Worm (Caenorhabditis elegans) whole organism, mixed stage, embryonic: Measurements from ENCODE around the gene C54G10.1.

Experiments used
- ces-1 ChIP-seq: fragments of 150-350 bp; optimal IDR thresholded peaks from 2 replicates; lab custom pipeline; 2014; ENCODE audit warnings: missing biosample characterization, missing genetic modification reagents, missing genetic modification characterization
- cnd-1 ChIP-seq: fragments of 200-800 bp; sonication (Bioruptor generic); optimal IDR thresholded peaks from 2 replicates; lab custom pipeline; 2018; ENCODE audit warnings: mild to moderate bottlenecking, missing genetic modification characterization, missing compliant biosample characterization
- lin-13 ChIP-seq: fragments of 150-350 bp; optimal IDR thresholded peaks from 2 replicates; lab custom pipeline; 2014; ENCODE audit warnings: missing biosample characterization, missing genetic modification characterization
- nhr-28 ChIP-seq: fragments of 150-350 bp; optimal IDR thresholded peaks from 2 replicates; lab custom pipeline; 2014; ENCODE audit warnings: missing biosample characterization, missing genetic modification characterization
- snpc-4 ChIP-seq: fragments of 150-350 bp; optimal IDR thresholded peaks from 2 replicates; lab custom pipeline; 2014; ENCODE audit warnings: missing biosample characterization, missing genetic modification characterization
- sptf-1 ChIP-seq: sonication (generic microtip); optimal IDR thresholded peaks from 2 replicates; lab custom pipeline; 2017; ENCODE audit warnings: mild to moderate bottlenecking, missing genetic modification characterization, moderate library complexity, missing compliant biosample characterization
- unc-62 ChIP-seq: fragments of 150-350 bp; optimal IDR thresholded peaks from 2 replicates; lab custom pipeline; 2014; ENCODE audit warnings: missing biosample characterization, missing genetic modification reagents, missing genetic modification characterization

- no peak for TF ChIP-seq snpc-4 (tag; lab: Kevin White, UChicago)
- no peak for TF ChIP-seq unc-62 (GFP tag; lab: Kevin White, UChicago)
- TF ChIP-seq ces-1 (GFP tag; lab: Kevin White, UChicago), result no peak
- TF ChIP-seq lin-13, result no peak
- TF ChIP-seq cnd-1 (tag; lab: Kevin White, UChicago), result no peak
- TF ChIP-seq sptf-1 (tag; lab: Kevin White, UChicago), result no peak
- no peak for TF ChIP-seq nhr-28 (tag; lab: Kevin White, UChicago)
Observed at ce11 chrV:14665728-14666127, 24.8 kb downstream of the C54G10.1 start, which contains the start of gene C47E8.1.
